Worm (Caenorhabditis elegans) whole organism, midembryonic: ENCODE measurements around the gene K11D12.12.
A peak's percentile ranks its signal among the peaks of the same experiment; 100 is the strongest.
"Not testable (repeated sequence)": the region's sequence is repeated elsewhere in the genome, so short reads cannot be mapped to it uniquely, and the experiment has no call there.

Source experiments
- cog-1 ChIP-seq: sonication (generic microtip); optimal IDR thresholded peaks from 2 replicates; lab custom pipeline; 2016; ENCODE audit warnings: missing genetic modification characterization, missing compliant biosample characterization
- klf-2 ChIP-seq: fragments of 200-800 bp; sonication (Bioruptor generic); conservative IDR thresholded peaks from 2 replicates; pipeline ENCODE4 v1.3.6; 2022; ENCODE audit warnings: missing genetic modification reagents, missing genetic modification characterization, missing compliant biosample characterization
- ztf-23 ChIP-seq: fragments of 200-800 bp; sonication (Bioruptor generic); IDR thresholded peaks from 2 replicates; pipeline ENCODE4 v1.3.6; 2022; ENCODE audit warnings: missing genetic modification reagents, missing genetic modification characterization, missing compliant biosample characterization
- ztf-29 ChIP-seq: fragments of 200-800 bp; sonication (Bioruptor generic); IDR thresholded peaks from 2 replicates; pipeline ENCODE4 v1.3.6; 2022; ENCODE audit warnings: missing genetic modification reagents, missing genetic modification characterization, missing compliant biosample characterization

ce11 chrV:5075343-5075742, 23.3 kb downstream of the K11D12.12 start:
- peak; percentile 95 for TF ChIP-seq ztf-23 (GFP tag; lab: Robert Waterston, UW)
- TF ChIP-seq ztf-29 (GFP tag; lab: Robert Waterston, UW); cog-1 (tag; lab: Kevin White, UChicago): not testable (repeated sequence)
- TF ChIP-seq klf-2 (GFP tag; lab: Robert Waterston, UW), result peak; percentile 89
